Worm (Caenorhabditis elegans) whole organism, mixed stage, embryonic: ENCODE measurements around the gene F56D6.13.

Source experiments
- bed-3 ChIP-seq: fragments of 200-800 bp; sonication (Bioruptor generic); optimal IDR thresholded peaks from 3 replicates; lab custom pipeline; 2018; ENCODE audit warnings: mild to moderate bottlenecking, missing genetic modification characterization, moderate library complexity, missing compliant biosample characterization
- ceh-43 ChIP-seq: fragments of 200-800 bp; sonication (Bioruptor generic); optimal IDR thresholded peaks from 2 replicates; lab custom pipeline; 2018; ENCODE audit warnings: mild to moderate bottlenecking, missing genetic modification characterization, moderate library complexity, missing compliant biosample characterization
- mep-1 ChIP-seq: fragments of 150-350 bp; optimal IDR thresholded peaks from 2 replicates; lab custom pipeline; 2017; ENCODE audit warnings: missing biosample characterization, missing genetic modification reagents, missing genetic modification characterization, inconsistent platforms

- TF ChIP-seq bed-3 (GFP tag; lab: Kevin White, UChicago) (no peak), ceh-43 (GFP tag; lab: Kevin White, UChicago) (no peak), mep-1 (tag; lab: Kevin White, UChicago) (no peak)
Measured at ce11 chrIV:3956705-3957104, 47.5 kb downstream of the F56D6.13 start, which contains the start of gene clec-74.
